Worm (Caenorhabditis elegans): ENCODE data around the gene pcf-11.
"Not testable (repeated sequence)": the region's sequence is repeated elsewhere in the genome, so short reads cannot be mapped to it uniquely, and the experiment has no call there.

- not testable (repeated sequence) for TF ChIP-seq pqm-1 (tag; optimal IDR thresholded peaks at IDR 0.05); fkh-10 (GFP tag; optimal IDR thresholded peaks at IDR 0.05); ceh-9 (tag; optimal IDR thresholded peaks at IDR 0.05); ama-1 (optimal IDR thresholded peaks at IDR 0.05); lin-15B (tag; optimal IDR thresholded peaks at IDR 0.05); ztf-11 (tag; optimal IDR thresholded peaks at IDR 0.05); lsy-12 (tag; optimal IDR thresholded peaks at IDR 0.05); nhr-76 (tag; optimal IDR thresholded peaks at IDR 0.05); ceh-82 (tag; optimal IDR thresholded peaks at IDR 0.05); unc-62 (GFP tag; optimal IDR thresholded peaks at IDR 0.05); nhr-77 (tag; optimal IDR thresholded peaks at IDR 0.05)
Measured at ce11 chrIII:5062406-5062805, 37.7 kb downstream of the pcf-11 start, which contains the start of gene C45G9.4.

Data from whole organism, L3 larva.